Fruit fly (Drosophila melanogaster): ENCODE measurements around the gene CG15356.

Gene CG15356

DNA sequence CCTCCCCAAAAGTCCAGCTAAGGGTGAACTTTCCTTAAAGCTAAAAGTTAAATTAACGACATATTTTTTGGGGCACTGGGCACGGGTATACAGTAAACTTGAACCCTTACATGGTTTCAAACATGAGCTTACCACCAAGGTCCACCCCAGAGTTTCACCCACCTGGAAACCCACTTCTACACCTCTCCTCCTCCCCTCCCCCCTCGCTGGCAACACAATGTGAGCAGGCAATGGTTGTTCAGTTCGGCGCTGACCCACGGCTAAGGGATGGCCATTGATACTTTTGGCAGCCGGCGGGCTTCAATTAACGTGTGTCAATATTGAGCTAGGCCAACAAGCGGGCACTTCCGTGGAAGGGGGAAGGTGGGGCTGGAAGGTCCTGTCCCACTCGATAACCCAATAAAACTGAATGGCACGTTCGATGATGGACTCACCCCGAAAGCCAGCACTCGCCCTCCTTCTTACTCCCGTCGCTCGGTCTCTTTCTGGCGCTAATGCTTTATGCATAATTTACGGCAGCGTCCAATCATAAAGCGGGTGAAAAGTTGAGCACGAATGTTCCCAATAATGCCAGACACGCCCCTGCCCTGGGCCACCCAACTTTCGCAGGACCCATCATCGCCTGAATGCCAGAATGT lies 36.0 kb downstream of the CG15356 start:
- TF ChIP-seq Hnf4 (GFP tag; optimal IDR thresholded peaks at IDR 0.05) (no peak), sage (GFP tag; optimal IDR thresholded peaks at IDR 0.05) (no peak), h (GFP tag; optimal IDR thresholded peaks at IDR 0.05) (peak; percentile 11), Vsx2 (GFP tag; optimal IDR thresholded peaks at IDR 0.05; ENCODE audit: partially characterized antibody) (no peak), Hr83 (GFP tag; optimal IDR thresholded peaks at IDR 0.05; ENCODE audit: poor library complexity, severe bottlenecking) (peak; percentile 34)

DNA sequence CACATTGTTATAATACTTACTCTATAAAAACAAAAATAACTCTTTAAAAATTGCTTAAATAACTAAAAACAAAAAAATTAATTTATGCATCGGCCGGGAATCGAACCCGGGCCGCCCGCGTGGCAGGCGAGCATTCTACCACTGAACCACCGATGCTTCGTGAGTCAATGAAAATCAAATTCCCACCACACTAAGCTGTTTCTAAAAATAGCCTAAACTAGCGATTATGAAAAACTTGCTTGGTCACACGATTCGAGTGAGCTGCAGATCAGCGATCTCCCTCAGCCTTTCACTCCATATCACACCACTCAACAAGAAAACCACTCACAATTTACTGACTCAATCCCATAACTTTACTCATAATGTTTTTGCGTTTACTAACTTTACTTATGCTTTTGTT lies 42.6 kb downstream of the CG15356 start:
- TF ChIP-seq Abd-B (GFP tag; optimal IDR thresholded peaks at IDR 0.05), result no peak
- TF ChIP-seq tai (GFP tag; optimal IDR thresholded peaks at IDR 0.05), result no peak
- no peak for TF ChIP-seq lola (GFP tag; optimal IDR thresholded peaks at IDR 0.05)
- no peak for TF ChIP-seq CG9705 (GFP tag; optimal IDR thresholded peaks at IDR 0.05)
- TF ChIP-seq Dfd (GFP tag; optimal IDR thresholded peaks at IDR 0.05), result no peak
- TF ChIP-seq pan (optimal IDR thresholded peaks at IDR 0.05), result no peak
- TF ChIP-seq CG32264 (GFP tag; optimal IDR thresholded peaks at IDR 0.05), result no peak
- TF ChIP-seq Jra (GFP tag; optimal IDR thresholded peaks at IDR 0.05), result no peak
- no peak for TF ChIP-seq sv (GFP tag; optimal IDR thresholded peaks at IDR 0.05)
- TF ChIP-seq psq (GFP tag; optimal IDR thresholded peaks at IDR 0.05), result no peak
- no peak for TF ChIP-seq jim (GFP tag; optimal IDR thresholded peaks at IDR 0.05)
- no peak for TF ChIP-seq brk (GFP tag; optimal IDR thresholded peaks at IDR 0.05)
- TF ChIP-seq N (GFP tag; optimal IDR thresholded peaks at IDR 0.05), result no peak
- TF ChIP-seq dl (GFP tag; optimal IDR thresholded peaks at IDR 0.05; ENCODE audit: insufficient read depth in 1 of 2, partially characterized antibody in 2 of 2), result no peak
- no peak for TF ChIP-seq h (GFP tag; optimal IDR thresholded peaks at IDR 0.05)

dm6 chr2L:1930565-1931201 lies 49.9 kb downstream of the CG15356 start:
- TF ChIP-seq usp (GFP tag; optimal IDR thresholded peaks at IDR 0.05) (no peak), dsf (GFP tag; optimal IDR thresholded peaks at IDR 0.05; ENCODE audit: borderline replicate concordance) (no peak), pan (optimal IDR thresholded peaks at IDR 0.05) (no peak), dmrt93B (GFP tag; optimal IDR thresholded peaks at IDR 0.05) (no peak)

- TF ChIP-seq woc (GFP tag; optimal IDR thresholded peaks at IDR 0.05) (no peak), GATAd (GFP tag; optimal IDR thresholded peaks at IDR 0.05) (no peak), CrebA (GFP tag; optimal IDR thresholded peaks at IDR 0.05; ENCODE audit: borderline replicate concordance) (no peak), br (GFP tag; optimal IDR thresholded peaks at IDR 0.05) (no peak), foxo (GFP tag; optimal IDR thresholded peaks at IDR 0.05) (no peak), pan (optimal IDR thresholded peaks at IDR 0.05) (no peak), dsf (GFP tag; optimal IDR thresholded peaks at IDR 0.05; ENCODE audit: borderline replicate concordance) (no peak), HLH106 (tag; optimal IDR thresholded peaks at IDR 0.05) (no peak), h (GFP tag; optimal IDR thresholded peaks at IDR 0.05) (no peak), Dfd (GFP tag; optimal IDR thresholded peaks at IDR 0.05) (no peak), Myc (optimal IDR thresholded peaks at IDR 0.05) (no peak), Abd-B (GFP tag; optimal IDR thresholded peaks at IDR 0.05) (no peak), fru (GFP tag; optimal IDR thresholded peaks at IDR 0.05) (no peak), rgr (GFP tag; optimal IDR thresholded peaks at IDR 0.05) (no peak), usp (GFP tag; optimal IDR thresholded peaks at IDR 0.05) (no peak), Mio (GFP tag; optimal IDR thresholded peaks at IDR 0.05) (no peak), N (GFP tag; optimal IDR thresholded peaks at IDR 0.05) (no peak), sv (GFP tag; optimal IDR thresholded peaks at IDR 0.05) (no peak), Sp1 (GFP tag; optimal IDR thresholded peaks at IDR 0.05) (no peak), Hr83 (GFP tag; optimal IDR thresholded peaks at IDR 0.05; ENCODE audit: poor library complexity, severe bottlenecking) (no peak)
Observed at dm6 chr2L:1927406-1927805, 53.1 kb downstream of the CG15356 start.
